Worm (Caenorhabditis elegans) whole organism, L4 larva: ENCODE measurements around the gene C05D11.13.
A peak's percentile ranks its signal among the peaks of the same experiment; 100 is the strongest.

ENCODE experiments used
- F26F4.8 ChIP-seq: fragments of 200-800 bp; sonication (Bioruptor generic); conservative IDR thresholded peaks from 2 replicates; pipeline ENCODE4 v1.3.6; 2022; ENCODE audit warnings: missing genetic modification characterization, missing compliant biosample characterization
- F44E2.7 ChIP-seq: fragments of 200-800 bp; sonication (Bioruptor generic); IDR thresholded peaks from 2 replicates; pipeline ENCODE4 v2.1.2; 2022; ENCODE audit warnings: missing genetic modification characterization, missing compliant biosample characterization
- T20F7.1 ChIP-seq: fragments of 200-800 bp; sonication (Bioruptor generic); optimal IDR thresholded peaks from 2 replicates; lab custom pipeline; 2018; ENCODE audit warnings: mild to moderate bottlenecking, missing genetic modification characterization, missing compliant biosample characterization
- Y48G9A.11 ChIP-seq: fragments of 200-800 bp; sonication (Bioruptor generic); IDR thresholded peaks from 2 replicates; pipeline ENCODE4 v1.3.6; 2022; ENCODE audit warnings: missing genetic modification reagents, missing genetic modification characterization, missing compliant biosample characterization
- Y5F2A.4 ChIP-seq: fragments of 200-800 bp; sonication (Bioruptor generic); optimal IDR thresholded peaks from 2 replicates; lab custom pipeline; 2018; ENCODE audit warnings: mild to moderate bottlenecking, missing genetic modification characterization, missing compliant biosample characterization
- Y75B8A.6 ChIP-seq: fragments of 200-800 bp; sonication (Bioruptor generic); IDR thresholded peaks from 2 replicates; pipeline ENCODE4 v1.3.6; 2022; ENCODE audit warnings: missing genetic modification reagents, missing genetic modification characterization, missing compliant biosample characterization
- ZK337.2 ChIP-seq: fragments of 200-800 bp; sonication (Bioruptor generic); IDR thresholded peaks from 2 replicates; pipeline ENCODE4 v1.3.6; 2022; ENCODE audit warnings: missing genetic modification reagents, missing genetic modification characterization, missing compliant biosample characterization
- ZK546.5 ChIP-seq, 2 experiments: sonication (generic microtip); optimal IDR thresholded peaks; 2 replicates each; lab custom pipeline; 2017; ENCODE audit warnings: missing biosample characterization in 2 of 2, missing genetic modification characterization in 2 of 2
- aha-1 ChIP-seq: fragments of 150-350 bp; peaks from one replicate; lab custom pipeline; 2014; ENCODE audit warnings: missing biosample characterization, missing genetic modification characterization
- ama-1 ChIP-seq: fragments of 150-350 bp; optimal IDR thresholded peaks from 2 replicates; lab custom pipeline; 2014; ENCODE audit warnings: inconsistent platforms, mixed read lengths
- attf-4 ChIP-seq: sonication (generic microtip); optimal IDR thresholded peaks from 3 replicates; lab custom pipeline; 2017; ENCODE audit warnings: missing biosample characterization, missing genetic modification characterization
- ceh-20 ChIP-seq: fragments of 200-800 bp; sonication (Bioruptor generic); IDR thresholded peaks from 2 replicates; pipeline ENCODE4 v1.3.6; 2022; ENCODE audit warnings: missing genetic modification reagents, missing genetic modification characterization, missing compliant biosample characterization
- ceh-44 ChIP-seq: fragments of 200-800 bp; sonication (Bioruptor generic); IDR thresholded peaks from 2 replicates; pipeline ENCODE4 v1.3.6; 2022; ENCODE audit warnings: missing genetic modification reagents, missing genetic modification characterization, missing compliant biosample characterization
- ceh-82 ChIP-seq: sonication (generic microtip); optimal IDR thresholded peaks from 2 replicates; lab custom pipeline; 2017; ENCODE audit warnings: missing biosample characterization, missing genetic modification characterization
- ces-1 ChIP-seq: fragments of 150-350 bp; sonication (generic microtip); optimal IDR thresholded peaks from 4 replicates; lab custom pipeline; 2014; ENCODE audit warnings: missing biosample characterization, missing genetic modification reagents, missing genetic modification characterization
- ctbp-1 ChIP-seq: fragments of 200-800 bp; sonication (Bioruptor generic); IDR thresholded peaks from 2 replicates; pipeline ENCODE4 v1.3.6; 2022; ENCODE audit warnings: missing genetic modification reagents, missing genetic modification characterization, missing compliant biosample characterization
- daf-12 ChIP-seq: fragments of 150-350 bp; optimal IDR thresholded peaks from 2 replicates; lab custom pipeline; 2014; ENCODE audit warnings: missing biosample characterization, missing genetic modification reagents, missing genetic modification characterization
- daf-16 ChIP-seq, 3 experiments: sonication (generic microtip); optimal IDR thresholded peaks; 2 replicates each; lab custom pipeline; 2016 to 2017; ENCODE audit warnings: missing genetic modification characterization in 3 of 3, missing genetic modification reagents in 3 of 3, mild to moderate bottlenecking in 2 of 3, missing compliant biosample characterization in 2 of 3, missing biosample characterization in 1 of 3, moderate library complexity in 1 of 3
- daf-19 ChIP-seq: fragments of 200-800 bp; sonication (Bioruptor generic); conservative IDR thresholded peaks from 2 replicates; pipeline ENCODE4 v1.3.6; 2022; ENCODE audit warnings: missing genetic modification characterization, missing compliant biosample characterization
- daf-8 ChIP-seq: fragments of 200-800 bp; sonication (Bioruptor generic); IDR thresholded peaks from 2 replicates; pipeline ENCODE4 v1.3.6; 2022; ENCODE audit warnings: missing genetic modification characterization, missing compliant biosample characterization
- dmd-6 ChIP-seq: fragments of 200-800 bp; sonication (Bioruptor generic); IDR thresholded peaks from 2 replicates; pipeline ENCODE4 v1.3.6; 2022; ENCODE audit warnings: missing genetic modification reagents, missing genetic modification characterization, missing compliant biosample characterization
- dve-1 ChIP-seq: sonication (generic microtip); optimal IDR thresholded peaks from 2 replicates; lab custom pipeline; 2017; ENCODE audit warnings: antibody characterized with exemption, mild to moderate bottlenecking, missing genetic modification characterization, missing compliant biosample characterization; ENCODE audit not compliant: insufficient read depth
- egl-43 ChIP-seq: fragments of 200-800 bp; sonication (Bioruptor generic); IDR thresholded peaks from 2 replicates; pipeline ENCODE4 v1.3.6; 2022; ENCODE audit warnings: missing genetic modification reagents, missing genetic modification characterization, missing compliant biosample characterization
- fos-1 ChIP-seq: fragments of 150-350 bp; optimal IDR thresholded peaks from 2 replicates; lab custom pipeline; 2014; ENCODE audit warnings: missing biosample characterization, missing genetic modification characterization
- hif-1 ChIP-seq, 2 experiments: sonication (generic microtip); optimal IDR thresholded peaks; 2 replicates each; lab custom pipeline; 2016 to 2017; ENCODE audit warnings: missing compliant biosample characterization in 2 of 2, missing genetic modification characterization in 2 of 2, missing genetic modification reagents in 2 of 2, missing genotype in 2 of 2, mild to moderate bottlenecking in 1 of 2
- hlh-11 ChIP-seq: fragments of 200-800 bp; sonication (Bioruptor generic); optimal IDR thresholded peaks from 2 replicates; lab custom pipeline; 2018; ENCODE audit warnings: mild to moderate bottlenecking, missing genetic modification characterization, missing compliant biosample characterization
- lim-7 ChIP-seq: fragments of 200-800 bp; sonication (Bioruptor generic); IDR thresholded peaks from 2 replicates; pipeline ENCODE4 v1.3.6; 2022; ENCODE audit warnings: missing genetic modification characterization, missing compliant biosample characterization
- lin-39 ChIP-seq: fragments of 150-350 bp; optimal IDR thresholded peaks from 2 replicates; lab custom pipeline; 2014; ENCODE audit warnings: missing biosample characterization, missing genetic modification reagents, missing genetic modification characterization
- madf-5 ChIP-seq, 2 experiments: fragments of 200-800 bp; sonication (Bioruptor generic); IDR thresholded peaks; 2 replicates each; pipeline ENCODE4 v1.3.6; 2022; ENCODE audit warnings: missing compliant biosample characterization in 2 of 2, missing genetic modification characterization in 2 of 2
- mdl-1 ChIP-seq, 2 experiments: fragments of 150-350 bp in 1 of 2; sonication (generic microtip) in 1 of 2; optimal IDR thresholded peaks; 2 replicates each; lab custom pipeline; 2014 to 2017; ENCODE audit warnings: missing biosample characterization in 2 of 2, missing genetic modification characterization in 2 of 2
- mdt-29 ChIP-seq: fragments of 200-800 bp; sonication (Bioruptor generic); IDR thresholded peaks from 2 replicates; pipeline ENCODE4 v1.3.6; 2022; ENCODE audit warnings: missing genetic modification reagents, missing genetic modification characterization, missing compliant biosample characterization
- nhr-102 ChIP-seq: sonication (generic microtip); optimal IDR thresholded peaks from 2 replicates; lab custom pipeline; 2016; ENCODE audit warnings: mild to moderate bottlenecking, missing genetic modification characterization, moderate library complexity, missing compliant biosample characterization
- nhr-11 ChIP-seq: fragments of 150-350 bp; optimal IDR thresholded peaks from 2 replicates; lab custom pipeline; 2014; ENCODE audit warnings: missing biosample characterization, missing genetic modification characterization
- nhr-48 ChIP-seq: sonication (generic microtip); optimal IDR thresholded peaks from 2 replicates; lab custom pipeline; 2016; ENCODE audit warnings: mild to moderate bottlenecking, missing genetic modification characterization, missing compliant biosample characterization
- nhr-76 ChIP-seq: fragments of 150-350 bp; optimal IDR thresholded peaks from 2 replicates; lab custom pipeline; 2014; ENCODE audit warnings: missing biosample characterization, missing genetic modification characterization
- nhr-77 ChIP-seq: fragments of 150-350 bp; optimal IDR thresholded peaks from 2 replicates; lab custom pipeline; 2014; ENCODE audit warnings: missing biosample characterization, missing genetic modification characterization
- php-3 ChIP-seq: fragments of 200-800 bp; sonication (Bioruptor generic); IDR thresholded peaks from 2 replicates; pipeline ENCODE4 v1.3.6; 2022; ENCODE audit warnings: missing genetic modification reagents, missing genetic modification characterization, missing compliant biosample characterization
- rbr-2 ChIP-seq: sonication (generic microtip); optimal IDR thresholded peaks from 2 replicates; lab custom pipeline; 2016; ENCODE audit warnings: missing genotype, missing genetic modification characterization, missing compliant biosample characterization
- sdz-12 ChIP-seq: fragments of 200-800 bp; sonication (Bioruptor generic); optimal IDR thresholded peaks from 2 replicates; lab custom pipeline; 2018; ENCODE audit warnings: mild to moderate bottlenecking, missing genetic modification characterization, missing compliant biosample characterization
- spr-1 ChIP-seq: sonication (generic microtip); optimal IDR thresholded peaks from 2 replicates; lab custom pipeline; 2016; ENCODE audit warnings: mild to moderate bottlenecking, missing genetic modification characterization, missing compliant biosample characterization
- tag-97 ChIP-seq: fragments of 200-800 bp; sonication (Bioruptor generic); IDR thresholded peaks from 2 replicates; pipeline ENCODE4 v1.3.6; 2022; ENCODE audit warnings: missing genetic modification characterization, missing compliant biosample characterization
- unc-130 ChIP-seq: sonication (generic microtip); optimal IDR thresholded peaks from 2 replicates; lab custom pipeline; 2016; ENCODE audit warnings: missing genetic modification reagents, missing genetic modification characterization, missing compliant biosample characterization
- unc-39 ChIP-seq: sonication (generic microtip); optimal IDR thresholded peaks from 2 replicates; lab custom pipeline; 2017; ENCODE audit warnings: missing biosample characterization, missing genetic modification characterization
- unc-62 ChIP-seq, 3 experiments: fragments of 150-350 bp in 1 of 3; sonication (generic microtip); optimal IDR thresholded peaks in 2 of 3; peaks in 1 of 3; 1 replicate in 1 of 3; 2 replicates in 2 of 3; lab custom pipeline; 2014 to 2017; ENCODE audit warnings: missing biosample characterization in 3 of 3, missing genetic modification characterization in 3 of 3, missing genetic modification reagents in 3 of 3, missing genotype in 1 of 3
- zag-1 ChIP-seq: fragments of 150-350 bp; optimal IDR thresholded peaks from 2 replicates; lab custom pipeline; 2014; ENCODE audit warnings: missing biosample characterization, missing genetic modification characterization
- zip-11 ChIP-seq: fragments of 200-800 bp; sonication (Bioruptor generic); IDR thresholded peaks from 2 replicates; pipeline ENCODE4 v1.3.6; 2022; ENCODE audit warnings: missing genetic modification characterization, missing compliant biosample characterization

The C05D11.13 gene

ce11 chrIII:6411430-6411829, 33.0 kb downstream of the C05D11.13 start (continued):
- TF ChIP-seq daf-19 (GFP tag; lab: Robert Waterston, UW) (no peak), dmd-6 (GFP tag; lab: Robert Waterston, UW) (peak; percentile 15; the same call in 1 of the 2 replicates), daf-16 (GFP tag; optimal IDR thresholded peaks at IDR 0.05; lab: Kevin White, UChicago) (no peak), daf-16 (tag; optimal IDR thresholded peaks at IDR 0.05; lab: Kevin White, UChicago) (no peak), dve-1 (tag; lab: Kevin White, UChicago) (peak; percentile 24)

ce11 chrIII:6406829-6407228, 37.6 kb downstream of the C05D11.13 start, which contains the start of gene let-756:
Gene let-756 (plus strand): TSS chrIII:6407129.
- TF ChIP-seq tag-97 (GFP tag; lab: Robert Waterston, UW) (no peak), unc-130 (GFP tag; lab: Kevin White, UChicago) (no peak), daf-12 (tag; lab: Kevin White, UChicago) (no peak), nhr-48 (tag; lab: Kevin White, UChicago) (no peak), nhr-102 (tag; lab: Kevin White, UChicago) (no peak), egl-43 (GFP tag; lab: Robert Waterston, UW) (no peak), mdl-1 (tag; optimal IDR thresholded peaks at IDR 0.05; lab: Kevin White, UChicago) (no peak), ceh-82 (tag; lab: Kevin White, UChicago) (no peak), ama-1 (no peak), rbr-2 (tag; lab: Kevin White, UChicago) (no peak), ces-1 (no peak), ZK546.5 (tag; optimal IDR thresholded peaks at IDR 0.05; lab: Kevin White, UChicago) (no peak), hif-1 (tag; optimal IDR thresholded peaks at IDR 0.05; lab: Kevin White, UChicago) (no peak), ZK337.2 (GFP tag; lab: Robert Waterston, UW) (no peak)

- TF ChIP-seq unc-62 (GFP tag; optimal IDR thresholded peaks at IDR 0.05 in 1 of 2; lab: Kevin White, UChicago) (no peak), unc-62 (tag; optimal IDR thresholded peaks at IDR 0.05; lab: Kevin White, UChicago) (no peak), hlh-11 (tag; lab: Kevin White, UChicago) (peak; percentile 44), F26F4.8 (no peak), ceh-44 (GFP tag; lab: Robert Waterston, UW) (no peak), lin-39 (no peak), nhr-11 (peak; percentile 52), ceh-20 (GFP tag; lab: Robert Waterston, UW) (peak; percentile 29; the same call in 1 of the 2 replicates), Y48G9A.11 (GFP tag; lab: Robert Waterston, UW) (no peak), ctbp-1 (0 out of 2 replicates have a peak, but pooled peaks have one; percentile 27), Y5F2A.4 (GFP tag; lab: Kevin White, UChicago) (no peak), attf-4 (tag; lab: Kevin White, UChicago) (no peak), fos-1 (tag; lab: Kevin White, UChicago) (no peak), daf-16 (GFP tag; optimal IDR thresholded peaks at IDR 0.05; lab: Kevin White, UChicago) (peak in 1 of 2 experiments; percentile 41), daf-16 (tag; optimal IDR thresholded peaks at IDR 0.05; lab: Kevin White, UChicago) (no peak), nhr-76 (tag; lab: Kevin White, UChicago) (no peak)
Measured at ce11 chrIII:6405121-6405520, 39.3 kb downstream of the C05D11.13 start.

- no peak for TF ChIP-seq php-3 (GFP tag; lab: Robert Waterston, UW)
- TF ChIP-seq aha-1: peak; percentile 56
- no peak for TF ChIP-seq zag-1
- TF ChIP-seq Y75B8A.6 (GFP tag; lab: Robert Waterston, UW): no peak
- no peak for TF ChIP-seq ceh-82 (tag; lab: Kevin White, UChicago)
- TF ChIP-seq nhr-77 (tag; lab: Kevin White, UChicago): no peak
- no peak for TF ChIP-seq sdz-12 (GFP tag; lab: Kevin White, UChicago)
- TF ChIP-seq T20F7.1: no peak
- TF ChIP-seq mdt-29 (GFP tag; lab: Robert Waterston, UW): peak; percentile 34; the same call in 1 of the 2 replicates
- TF ChIP-seq ZK546.5 (tag; optimal IDR thresholded peaks at IDR 0.05; lab: Kevin White, UChicago): no peak
- TF ChIP-seq zip-11 (GFP tag; lab: Robert Waterston, UW): no peak
- no peak for TF ChIP-seq lim-7 (GFP tag; lab: Robert Waterston, UW)
- no peak for TF ChIP-seq daf-8 (GFP tag; lab: Robert Waterston, UW)
- no peak for TF ChIP-seq madf-5 (GFP tag; IDR thresholded peaks at IDR 0.05; lab: Robert Waterston, UW)
- no peak for TF ChIP-seq unc-39 (tag; lab: Kevin White, UChicago)
- peak in 1 of 2 experiments; percentile 83 for TF ChIP-seq unc-62 (GFP tag; optimal IDR thresholded peaks at IDR 0.05 in 1 of 2; lab: Kevin White, UChicago)
- no peak for TF ChIP-seq unc-62 (tag; optimal IDR thresholded peaks at IDR 0.05; lab: Kevin White, UChicago)
- TF ChIP-seq daf-16 (GFP tag; optimal IDR thresholded peaks at IDR 0.05; lab: Kevin White, UChicago): no peak
- TF ChIP-seq daf-16 (tag; optimal IDR thresholded peaks at IDR 0.05; lab: Kevin White, UChicago): no peak
- TF ChIP-seq spr-1 (tag; lab: Kevin White, UChicago): no peak
- no peak for TF ChIP-seq F44E2.7 (GFP tag; lab: Robert Waterston, UW)
Measured at ce11 chrIII:6402810-6403209, 41.6 kb downstream of the C05D11.13 start.
